Worm (Caenorhabditis elegans) whole organism, young adult: ENCODE measurements around the gene atf-7.

Experiments used
- F57C9.4 ChIP-seq: sonication (generic microtip); optimal IDR thresholded peaks from 2 replicates; lab custom pipeline; 2017; ENCODE audit warnings: mild to moderate bottlenecking, missing genetic modification characterization, missing compliant biosample characterization
- egl-18 ChIP-seq: fragments of 200-800 bp; sonication (Bioruptor generic); IDR thresholded peaks from 2 replicates; pipeline ENCODE4 v1.3.6; 2022; ENCODE audit warnings: missing genetic modification reagents, missing genetic modification characterization, missing compliant biosample characterization
- hlh-26 ChIP-seq: fragments of 200-800 bp; sonication (Bioruptor generic); conservative IDR thresholded peaks from 2 replicates; pipeline ENCODE4 v1.3.6; 2022; ENCODE audit warnings: missing genetic modification reagents, missing genetic modification characterization, missing compliant biosample characterization
- unc-62 ChIP-seq: fragments of 150-350 bp; optimal IDR thresholded peaks from 2 replicates; lab custom pipeline; 2014; ENCODE audit warnings: missing biosample characterization, missing genetic modification reagents, missing genetic modification characterization

ce11 chrIII:4519410-4519809, 20.6 kb upstream of the atf-7 start:
- TF ChIP-seq F57C9.4 (tag; lab: Kevin White, UChicago) (no peak), egl-18 (GFP tag; lab: Robert Waterston, UW) (no peak), unc-62 (GFP tag; lab: Kevin White, UChicago) (no peak), hlh-26 (no peak)
